Worm (Caenorhabditis elegans): ENCODE results near the gene nep-8.

- TF ChIP-seq zfh-2 (GFP tag; conservative IDR thresholded peaks at IDR 0.05) (no peak), nhr-90 (tag; optimal IDR thresholded peaks at IDR 0.05) (no peak)
Measured at ce11 chrII:3453521-3453920, 49.9 kb downstream of the nep-8 start, which contains the start of gene C16C8.11.
